Fruit fly (Drosophila melanogaster): ENCODE measurements around the gene unc-45.

DNA sequence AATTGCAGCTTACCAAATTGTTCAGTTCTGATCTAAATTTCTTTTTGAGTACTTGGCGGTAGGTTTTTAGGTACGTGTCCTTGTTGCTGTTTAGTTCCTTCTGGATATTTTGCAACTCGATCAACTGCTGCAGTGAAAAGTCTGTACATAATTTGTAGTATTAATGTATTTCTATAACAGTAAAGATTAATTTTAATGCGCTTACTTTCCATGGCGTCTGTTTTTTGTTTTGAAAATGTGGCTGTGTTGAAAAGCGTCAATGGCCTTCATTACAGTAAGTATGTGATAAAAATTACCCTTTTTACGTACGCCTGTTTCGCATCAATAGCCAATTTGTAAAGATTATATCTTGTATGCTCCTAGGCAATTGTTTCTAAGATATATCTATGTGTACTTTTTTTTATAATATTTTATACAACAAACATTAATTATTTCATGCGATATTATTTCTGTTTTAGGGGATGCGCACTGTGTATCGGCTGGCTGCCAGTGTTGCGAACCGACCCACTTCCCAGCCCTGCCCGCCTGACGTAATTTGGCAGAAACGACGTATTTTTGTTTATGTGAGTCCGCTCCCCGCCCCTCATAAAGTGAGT, 31.9 kb upstream of the unc-45 start, which contains the start of the genes Kmn2 and CG2698:
- TF ChIP-seq gl (tag; optimal IDR thresholded peaks at IDR 0.05) (peak; percentile 79), Pif1A (GFP tag; optimal IDR thresholded peaks at IDR 0.05) (peak; percentile 93), D1 (tag; optimal IDR thresholded peaks at IDR 0.05) (peak; percentile 80), CG9948 (tag; optimal IDR thresholded peaks at IDR 0.05) (peak; percentile 93), EcR (GFP tag; optimal IDR thresholded peaks at IDR 0.05) (peak; percentile 61), CG34367 (tag; optimal IDR thresholded peaks at IDR 0.05) (peak; percentile 92)

Measured in whole organism, pupa.